Fruit fly (Drosophila melanogaster) Kc167 (cell line): ENCODE results near the gene CG32551.

Experiments used
- Myc ChIP-seq: fragments of >200 bp; optimal IDR thresholded peaks from 2 replicates; lab custom pipeline; 2017; ENCODE audit warnings: missing external identifiers
- Sin3A ChIP-seq: fragments of >200 bp; optimal IDR thresholded peaks from 2 replicates; lab custom pipeline; 2018; ENCODE audit warnings: missing external identifiers
- h ChIP-seq: fragments of >200 bp; optimal IDR thresholded peaks from 3 replicates; lab custom pipeline; 2018; ENCODE audit warnings: missing external identifiers
- insv ChIP-seq: fragments of >200 bp; optimal IDR thresholded peaks from 3 replicates; lab custom pipeline; 2018; ENCODE audit warnings: missing external identifiers
- ttk ChIP-seq: sonication (Bioruptor generic); optimal IDR thresholded peaks from 2 replicates; lab custom pipeline; 2017; ENCODE audit warnings: missing external identifiers

DNA sequence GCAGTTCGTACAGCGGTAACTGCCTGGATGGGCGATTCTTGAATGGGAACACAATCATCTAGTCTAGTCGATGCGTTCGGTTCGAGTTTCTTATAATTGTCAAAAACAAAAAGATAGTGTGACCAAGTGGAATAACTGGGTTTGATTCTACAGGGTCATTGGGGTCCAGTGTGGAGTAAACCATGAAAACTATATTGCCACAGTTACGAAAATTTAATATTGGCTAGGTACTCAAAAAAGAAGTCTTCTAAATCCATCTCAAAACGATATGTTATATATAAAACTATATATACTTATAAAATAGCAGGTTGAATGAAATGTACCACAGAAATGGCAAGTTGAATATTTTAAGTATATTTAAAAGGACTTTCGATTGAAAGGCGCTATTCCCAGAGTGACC, 38.7 kb upstream of the CG32551 start, which contains the start of gene CG34328:
- TF ChIP-seq ttk (lab: Kevin White, UChicago) (no peak), Myc (lab: Kevin White, UChicago) (no peak), insv (lab: Kevin White, UChicago) (no peak), h (no peak), Sin3A (no peak)
